Fruit fly (Drosophila melanogaster) whole organism, embryonic: ENCODE measurements around the gene Dic61B.
A peak's percentile ranks its signal among the peaks of the same experiment; 100 is the strongest.

ENCODE experiments used
- Awh ChIP-seq: fragments of 200-800 bp; sonication (Bioruptor generic); IDR thresholded peaks from 2 replicates; pipeline ENCODE4, ENCODE4 v1.3.6; 2022; ENCODE audit warnings: missing biosample characterization, missing genetic modification characterization
- Bgb ChIP-seq: fragments of 200-800 bp; sonication (Bioruptor generic); IDR thresholded peaks from 2 replicates; pipeline ENCODE4 v1.3.6; 2022; ENCODE audit warnings: missing biosample characterization, missing genetic modification characterization; ENCODE audit not compliant: partially characterized antibody
- CG10543 ChIP-seq: fragments of 200-800 bp; sonication (Bioruptor generic); optimal IDR thresholded peaks from 3 replicates; lab custom pipeline; 2017; ENCODE audit warnings: missing biosample characterization, mild to moderate bottlenecking, missing genetic modification characterization, moderate library complexity
- CG11398 ChIP-seq: fragments of 200-800 bp; sonication (Bioruptor generic); optimal IDR thresholded peaks from 2 replicates; lab custom pipeline; 2016; ENCODE audit warnings: missing biosample characterization, missing genetic modification characterization
- CG11504 ChIP-seq: fragments of 200-800 bp; sonication (Bioruptor generic); optimal IDR thresholded peaks from 3 replicates; lab custom pipeline; 2019; ENCODE audit warnings: missing biosample characterization, mild to moderate bottlenecking, missing genetic modification characterization, moderate library complexity
- CG12236 ChIP-seq: fragments of 200-800 bp; sonication (Bioruptor generic); optimal IDR thresholded peaks from 2 replicates; lab custom pipeline; 2016; ENCODE audit warnings: missing biosample characterization, missing genetic modification characterization
- CG13123 ChIP-seq: fragments of 200-800 bp; sonication (Bioruptor generic); optimal IDR thresholded peaks from 2 replicates; lab custom pipeline; 2016; ENCODE audit warnings: missing biosample characterization, missing genetic modification characterization
- CG13624 ChIP-seq: fragments of 200-800 bp; sonication (Bioruptor generic); optimal IDR thresholded peaks from 2 replicates; lab custom pipeline; 2016; ENCODE audit warnings: missing biosample characterization, missing genetic modification characterization
- CG15601 ChIP-seq: fragments of 200-800 bp; sonication (Bioruptor generic); optimal IDR thresholded peaks from 3 replicates; lab custom pipeline; 2019; ENCODE audit warnings: missing biosample characterization, mild to moderate bottlenecking, missing genetic modification characterization, moderate library complexity
- CG15696 ChIP-seq: fragments of 200-800 bp; sonication (Bioruptor generic); optimal IDR thresholded peaks from 2 replicates; lab custom pipeline; 2019; ENCODE audit warnings: missing biosample characterization, mild to moderate bottlenecking, missing genetic modification characterization, moderate library complexity
- CG1602 ChIP-seq: fragments of 200-800 bp; sonication (Bioruptor generic); optimal IDR thresholded peaks from 3 replicates; lab custom pipeline; 2016; ENCODE audit warnings: missing biosample characterization, missing genetic modification characterization
- CG16815 ChIP-seq: fragments of 200-800 bp; sonication (Bioruptor generic); optimal IDR thresholded peaks from 3 replicates; lab custom pipeline; 2017; ENCODE audit warnings: missing biosample characterization, mild to moderate bottlenecking, missing genetic modification characterization
- CG1832 ChIP-seq: fragments of 200-800 bp; sonication (Bioruptor generic); optimal IDR thresholded peaks from 2 replicates; lab custom pipeline; 2017; ENCODE audit warnings: missing biosample characterization, mild to moderate bottlenecking, missing genetic modification characterization, inconsistent platforms
- CG4730 ChIP-seq: fragments of 200-800 bp; sonication (Bioruptor generic); IDR thresholded peaks from 2 replicates; pipeline ENCODE4 v1.3.6; 2022; ENCODE audit warnings: missing biosample characterization, missing genetic modification characterization
- CG5953 ChIP-seq: fragments of 200-800 bp; sonication (Bioruptor generic); IDR thresholded peaks from 2 replicates; pipeline ENCODE4 v1.3.6; 2022; ENCODE audit warnings: missing biosample characterization, missing genetic modification characterization
- CG6175 ChIP-seq: fragments of 200-800 bp; sonication (Bioruptor generic); IDR thresholded peaks from 3 replicates; pipeline ENCODE4 v1.3.6; 2022; ENCODE audit warnings: missing biosample characterization, missing genetic modification characterization
- CG8944 ChIP-seq: fragments of 200-800 bp; sonication (Bioruptor generic); optimal IDR thresholded peaks from 3 replicates; lab custom pipeline; 2016; ENCODE audit warnings: missing biosample characterization, missing genetic modification characterization
- Dad ChIP-seq: fragments of 200-800 bp; sonication (Bioruptor generic); optimal IDR thresholded peaks from 3 replicates; lab custom pipeline; 2016; ENCODE audit warnings: missing biosample characterization, missing genetic modification characterization
- Drgx ChIP-seq: fragments of 200-800 bp; sonication (Bioruptor generic); IDR thresholded peaks from 2 replicates; pipeline ENCODE4 v1.3.6; 2022; ENCODE audit warnings: missing biosample characterization, missing genetic modification characterization
- ERR ChIP-seq: fragments of 200-800 bp; sonication (Bioruptor generic); optimal IDR thresholded peaks from 2 replicates; lab custom pipeline; 2016; ENCODE audit warnings: missing biosample characterization, missing genetic modification characterization
- Eip74EF ChIP-seq, 2 experiments: fragments of 200-800 bp in 1 of 2; fragments of >200 bp in 1 of 2; sonication (Bioruptor generic) in 1 of 2; optimal IDR thresholded peaks; 2 replicates each; lab custom pipeline; 2017 to 2019; ENCODE audit warnings: missing biosample characterization in 2 of 2, missing genetic modification characterization in 2 of 2, mild to moderate bottlenecking in 1 of 2, moderate library complexity in 1 of 2
- Ets65A ChIP-seq: fragments of 200-800 bp; sonication (Bioruptor generic); peaks from one replicate; lab custom pipeline; 2016; ENCODE audit warnings: missing biosample characterization, missing genetic modification characterization
- Fer1 ChIP-seq: fragments of 200-800 bp; sonication (Bioruptor generic); optimal IDR thresholded peaks from 2 replicates; lab custom pipeline; 2017; ENCODE audit warnings: missing biosample characterization, mild to moderate bottlenecking, missing genetic modification characterization
- Lim3 ChIP-seq: fragments of 200-800 bp; sonication (Bioruptor generic); IDR thresholded peaks from 2 replicates; pipeline ENCODE4 v1.3.6; 2022; ENCODE audit warnings: missing biosample characterization, missing genetic modification characterization
- Med ChIP-seq: fragments of 200-800 bp; sonication (Bioruptor generic); peaks from one replicate; lab custom pipeline; 2016; ENCODE audit warnings: missing biosample characterization, missing genetic modification characterization, mild to moderate bottlenecking, inconsistent platforms, moderate library complexity
- Mrtf ChIP-seq: fragments of 200-800 bp; sonication (Bioruptor generic); IDR thresholded peaks from 3 replicates; pipeline ENCODE4 v1.3.6; 2022; ENCODE audit warnings: missing biosample characterization, missing genetic modification characterization
- Sry-β ChIP-seq: fragments of 200-800 bp; sonication (Bioruptor generic); optimal IDR thresholded peaks from 2 replicates; lab custom pipeline; 2018; ENCODE audit warnings: missing biosample characterization, mild to moderate bottlenecking, missing genetic modification characterization, moderate library complexity
- abd-A ChIP-seq: fragments of 200-800 bp; sonication (Bioruptor generic); optimal IDR thresholded peaks from 3 replicates; lab custom pipeline; 2019; ENCODE audit warnings: missing biosample characterization, mild to moderate bottlenecking, missing genetic modification characterization, moderate library complexity
- cad ChIP-seq: fragments of >200 bp; optimal IDR thresholded peaks from 2 replicates; lab custom pipeline; 2017; ENCODE audit warnings: missing biosample characterization, missing genetic modification characterization
- chinmo ChIP-seq: fragments of 200-800 bp; sonication (Bioruptor generic); IDR thresholded peaks from 4 replicates; pipeline ENCODE4 v1.3.6; 2022; ENCODE audit warnings: missing biosample characterization, missing genetic modification characterization; ENCODE audit not compliant: partially characterized antibody
- ci ChIP-seq: fragments of 200-800 bp; sonication (Bioruptor generic); IDR thresholded peaks from 3 replicates; pipeline ENCODE4 v1.3.6; 2022; ENCODE audit warnings: missing biosample characterization, missing genetic modification characterization
- dpn ChIP-seq, 2 experiments: fragments of 200-800 bp; sonication (Bioruptor generic); optimal IDR thresholded peaks; 3 replicates each; lab custom pipeline; 2016; ENCODE audit warnings: missing biosample characterization in 2 of 2, missing genetic modification characterization in 2 of 2
- dysf ChIP-seq: fragments of 200-800 bp; sonication (Bioruptor generic); IDR thresholded peaks from 3 replicates; pipeline ENCODE4 v1.3.6; 2022; ENCODE audit warnings: missing biosample characterization, missing genetic modification characterization
- eve ChIP-seq, 2 experiments: fragments of >200 bp; optimal IDR thresholded peaks; 2 replicates each; lab custom pipeline; 2017; ENCODE audit warnings: missing biosample characterization in 2 of 2, missing genetic modification characterization in 2 of 2
- gcm2 ChIP-seq: fragments of 200-800 bp; sonication (Bioruptor generic); optimal IDR thresholded peaks from 2 replicates; lab custom pipeline; 2016; ENCODE audit warnings: missing biosample characterization, missing genetic modification characterization
- hkb ChIP-seq, 2 experiments: fragments of 200-800 bp in 1 of 2; fragments of >200 bp in 1 of 2; sonication (Bioruptor generic) in 1 of 2; IDR thresholded peaks in 1 of 2; optimal IDR thresholded peaks in 1 of 2; 2 replicates each; pipeline versions ENCODE4 v1.3.6 to Lab custom; 2017 to 2022; ENCODE audit warnings: missing biosample characterization in 1 of 2, missing genetic modification characterization in 1 of 2
- ken ChIP-seq: fragments of 200-800 bp; sonication (Bioruptor generic); IDR thresholded peaks from 3 replicates; pipeline ENCODE4 v1.3.6; 2022; ENCODE audit warnings: missing biosample characterization, missing genetic modification characterization
- lab ChIP-seq: fragments of 200-800 bp; sonication (Bioruptor generic); optimal IDR thresholded peaks from 3 replicates; lab custom pipeline; 2017; ENCODE audit warnings: missing biosample characterization, missing genetic modification characterization, mild to moderate bottlenecking, moderate library complexity, missing genetic modification reagents
- mirr ChIP-seq: fragments of 200-800 bp; sonication (Bioruptor generic); optimal IDR thresholded peaks from 3 replicates; lab custom pipeline; 2018; ENCODE audit warnings: missing biosample characterization, mild to moderate bottlenecking, missing genetic modification characterization
- p53 ChIP-seq: fragments of 200-800 bp; sonication (Bioruptor generic); optimal IDR thresholded peaks from 2 replicates; lab custom pipeline; 2016; ENCODE audit warnings: missing biosample characterization, missing genetic modification characterization
- sd ChIP-seq: fragments of 200-800 bp; sonication (Bioruptor generic); optimal IDR thresholded peaks from 3 replicates; lab custom pipeline; 2018; ENCODE audit warnings: missing biosample characterization, mild to moderate bottlenecking, missing genetic modification characterization, moderate library complexity
- slp2 ChIP-seq: fragments of 200-800 bp; sonication (Bioruptor generic); optimal IDR thresholded peaks from 2 replicates; lab custom pipeline; 2016; ENCODE audit warnings: missing biosample characterization, missing genetic modification characterization
- so ChIP-seq: fragments of 200-800 bp; sonication (Bioruptor generic); IDR thresholded peaks from 3 replicates; pipeline ENCODE4 v1.3.6; 2022; ENCODE audit warnings: missing biosample characterization, missing genetic modification characterization
- sug ChIP-seq: fragments of 200-800 bp; optimal IDR thresholded peaks from 2 replicates; lab custom pipeline; 2019; ENCODE audit warnings: missing biosample characterization, mild to moderate bottlenecking, missing genetic modification characterization, moderate library complexity
- tna ChIP-seq: fragments of 200-800 bp; sonication (Bioruptor generic); IDR thresholded peaks from 2 replicates; pipeline ENCODE4 v1.3.6; 2022; ENCODE audit warnings: missing biosample characterization, missing genetic modification characterization; ENCODE audit not compliant: partially characterized antibody
- vnd ChIP-seq: fragments of 200-800 bp; sonication (Bioruptor generic); IDR thresholded peaks from 3 replicates; pipeline ENCODE4 v1.3.6; 2022; ENCODE audit warnings: missing biosample characterization, missing genetic modification characterization; ENCODE audit not compliant: partially characterized antibody

The Dic61B gene

dm6 chr3L:136591-137280 is 15.7 kb downstream of the Dic61B start (continued):
- TF ChIP-seq CG6175 (GFP tag; lab: Robert Waterston, UW) (no peak), eve (GFP tag; optimal IDR thresholded peaks at IDR 0.05; lab: Kevin White, UChicago) (no peak)

dm6 chr3L:134868-135267 is 17.5 kb downstream of the Dic61B start:
- no peak for TF ChIP-seq Drgx (GFP tag; lab: Robert Waterston, UW)
- no peak for TF ChIP-seq ken
- no peak for TF ChIP-seq CG5953
- no peak for TF ChIP-seq CG12236 (GFP tag; lab: Kevin White, UChicago)
- no peak for TF ChIP-seq CG13624 (GFP tag; lab: Kevin White, UChicago)
- TF ChIP-seq Fer1 (GFP tag; lab: Kevin White, UChicago) = no peak
- no peak for TF ChIP-seq mirr (GFP tag; lab: Kevin White, UChicago)
- TF ChIP-seq lab (GFP tag; lab: Kevin White, UChicago) = no peak

dm6 chr3L:133806-134325 is 18.5 kb downstream of the Dic61B start:
- TF ChIP-seq cad = no peak
- no peak for TF ChIP-seq sug (tag; lab: Kevin White, UChicago)
- no peak for TF ChIP-seq CG11398 (GFP tag; lab: Kevin White, UChicago)
- no peak for TF ChIP-seq Dad (GFP tag; lab: Kevin White, UChicago)
- no peak for TF ChIP-seq Ets65A
- no peak for TF ChIP-seq slp2 (GFP tag; lab: Kevin White, UChicago)
- no peak for TF ChIP-seq ci (GFP tag; lab: Robert Waterston, UW)
- TF ChIP-seq CG13123 (GFP tag; lab: Kevin White, UChicago) = no peak
- no peak for TF ChIP-seq Sry-β (GFP tag; lab: Kevin White, UChicago)
- TF ChIP-seq hkb (optimal IDR thresholded peaks at IDR 0.05; lab: Kevin White, UChicago) = peak; percentile 19
- no peak for TF ChIP-seq hkb (GFP tag; IDR thresholded peaks at IDR 0.05; lab: Robert Waterston, UW)
- no peak for TF ChIP-seq so (GFP tag; lab: Robert Waterston, UW)
- TF ChIP-seq CG15601 (tag; lab: Kevin White, UChicago) = no peak
- TF ChIP-seq Med = peak; percentile 31
- TF ChIP-seq vnd (GFP tag; lab: Robert Waterston, UW) = no peak
- peak; percentile 80 for TF ChIP-seq abd-A (tag; lab: Kevin White, UChicago)
- TF ChIP-seq dysf (GFP tag; lab: Robert Waterston, UW) = no peak
- TF ChIP-seq Bgb (GFP tag; lab: Robert Waterston, UW) = no peak
- no peak for TF ChIP-seq CG1602
- peak; percentile 69; the same call in 1 of the 2 replicates for TF ChIP-seq Awh (GFP tag; lab: Robert Waterston, UW)
- no peak for TF ChIP-seq gcm2 (GFP tag; lab: Kevin White, UChicago)
- TF ChIP-seq chinmo (GFP tag; lab: Robert Waterston, UW) = peak; percentile 42; the same call in 1 of the 4 replicates
- peak; percentile 90 for TF ChIP-seq sd
- peak; percentile 12 for TF ChIP-seq CG10543
- TF ChIP-seq eve (GFP tag; optimal IDR thresholded peaks at IDR 0.05; lab: Kevin White, UChicago) = peak in 1 of 2 experiments; percentile 29
- TF ChIP-seq p53 (GFP tag; lab: Kevin White, UChicago) = no peak
- no peak for TF ChIP-seq CG8944 (GFP tag; lab: Kevin White, UChicago)
- no peak for TF ChIP-seq CG1832
- peak in 1 of 2 experiments; percentile 71 for TF ChIP-seq Eip74EF (GFP tag; optimal IDR thresholded peaks at IDR 0.05; lab: Kevin White, UChicago)
- no peak for TF ChIP-seq CG16815 (GFP tag; lab: Kevin White, UChicago)
- TF ChIP-seq ERR = no peak
- TF ChIP-seq tna (GFP tag; lab: Robert Waterston, UW) = no peak
- no peak for TF ChIP-seq Lim3 (GFP tag; lab: Robert Waterston, UW)
- no peak for TF ChIP-seq Mrtf (GFP tag; lab: Robert Waterston, UW)
- no peak for TF ChIP-seq dpn (GFP tag; optimal IDR thresholded peaks at IDR 0.05; lab: Kevin White, UChicago)
- no peak for TF ChIP-seq CG4730 (GFP tag; lab: Robert Waterston, UW)
- TF ChIP-seq CG11504 (tag; lab: Kevin White, UChicago) = no peak
- no peak for TF ChIP-seq CG15696 (tag; lab: Kevin White, UChicago)
